Fruit fly (Drosophila melanogaster): ENCODE results near the gene yata.

yata gene

dm6 chr3R:29772090-29772794, 23.2 kb downstream of the yata start (continued):
- TF ChIP-seq CG14860 (GFP tag; IDR thresholded peaks at IDR 0.05; ENCODE audit: partially characterized antibody) (0 out of 3 replicates have a peak, but pooled peaks have one; percentile 15), so (GFP tag; IDR thresholded peaks at IDR 0.05) (no peak), CG3163 (GFP tag; optimal IDR thresholded peaks at IDR 0.05) (no peak), Mrtf (GFP tag; IDR thresholded peaks at IDR 0.05) (0 out of 3 replicates have a peak, but pooled peaks have one; percentile 39), CG32772 (GFP tag; IDR thresholded peaks at IDR 0.05) (no peak), insv (GFP tag; optimal IDR thresholded peaks at IDR 0.05) (no peak), Bgb (GFP tag; IDR thresholded peaks at IDR 0.05; ENCODE audit: partially characterized antibody) (no peak), CG16863 (GFP tag; optimal IDR thresholded peaks at IDR 0.05) (no peak), sc (optimal IDR thresholded peaks at IDR 0.05) (no peak), sc (GFP tag; optimal IDR thresholded peaks at IDR 0.05) (no peak), repo (GFP tag; optimal IDR thresholded peaks at IDR 0.05) (no peak), usp (GFP tag; optimal IDR thresholded peaks at IDR 0.05) (no peak), B-H1 (GFP tag; IDR thresholded peaks at IDR 0.05) (no peak), Bdp1 (GFP tag; optimal IDR thresholded peaks at IDR 0.05) (no peak), sna (GFP tag; IDR thresholded peaks at IDR 0.05; ENCODE audit: partially characterized antibody) (no peak), CG12769 (tag; optimal IDR thresholded peaks at IDR 0.05) (no peak), hbn (GFP tag; IDR thresholded peaks at IDR 0.05; ENCODE audit: partially characterized antibody) (no peak), CG15269 (tag; optimal IDR thresholded peaks at IDR 0.05) (no peak), CG2678 (tag; optimal IDR thresholded peaks at IDR 0.05) (peak; percentile 73), CG14441 (GFP tag; IDR thresholded peaks at IDR 0.05) (peak; percentile 42; the same call in 1 of the 2 replicates), CG17186 (GFP tag; optimal IDR thresholded peaks at IDR 0.05) (no peak), corto (GFP tag; optimal IDR thresholded peaks at IDR 0.05) (no peak), Dip2 (GFP tag; IDR thresholded peaks at IDR 0.05) (no peak), CoRest (tag; optimal IDR thresholded peaks at IDR 0.05) (peak; percentile 63), CG8089 (GFP tag; optimal IDR thresholded peaks at IDR 0.05) (no peak), Trl (optimal IDR thresholded peaks at IDR 0.05) (peak in 1 of 2 experiments; percentile 96), Trl (GFP tag; optimal IDR thresholded peaks at IDR 0.05) (peak; percentile 47), yki (optimal IDR thresholded peaks at IDR 0.05) (peak; percentile 59), Mes4 (GFP tag; optimal IDR thresholded peaks at IDR 0.05) (no peak), Side (GFP tag; optimal IDR thresholded peaks at IDR 0.05) (no peak), tup (GFP tag; optimal IDR thresholded peaks at IDR 0.05) (no peak), sima (GFP tag; optimal IDR thresholded peaks at IDR 0.05) (no peak), CG10366 (GFP tag; IDR thresholded peaks at IDR 0.05) (peak; percentile 25; the same call in 1 of the 2 replicates), CG8924 (tag; optimal IDR thresholded peaks at IDR 0.05) (no peak), CG30020 (tag; optimal IDR thresholded peaks at IDR 0.05) (no peak), Xrp1 (GFP tag; IDR thresholded peaks at IDR 0.05) (no peak; the same call in 1 of the 2 replicates), D19A (tag; optimal IDR thresholded peaks at IDR 0.05) (no peak), ERR (GFP tag; optimal IDR thresholded peaks at IDR 0.05) (no peak), CG17361 (GFP tag; IDR thresholded peaks at IDR 0.05) (peak; percentile 86), Hey (tag; optimal IDR thresholded peaks at IDR 0.05) (no peak), Vsx1 (GFP tag; optimal IDR thresholded peaks at IDR 0.05) (no peak), Neu2 (GFP tag; optimal IDR thresholded peaks at IDR 0.05; ENCODE audit: borderline replicate concordance) (no peak), phol (tag; optimal IDR thresholded peaks at IDR 0.05) (peak; percentile 45), tin (GFP tag; optimal IDR thresholded peaks at IDR 0.05) (peak; percentile 23), nmo (GFP tag; optimal IDR thresholded peaks at IDR 0.05) (peak; percentile 36), CG11085 (GFP tag; IDR thresholded peaks at IDR 0.05) (no peak), Oli (tag; optimal IDR thresholded peaks at IDR 0.05) (peak; percentile 36), CG6689 (GFP tag; IDR thresholded peaks at IDR 0.05) (peak; percentile 43; the same call in 1 of the 2 replicates), CG10654 (GFP tag; optimal IDR thresholded peaks at IDR 0.05) (peak; percentile 25), nerfin-1 (tag; optimal IDR thresholded peaks at IDR 0.05) (no peak), wor (GFP tag; IDR thresholded peaks at IDR 0.05) (no peak)

Measured in whole organism, embryonic.